Worm (Caenorhabditis elegans) whole organism, midembryonic: Measurements from ENCODE around the gene M03B6.3.

Source experiments
- T22C8.4 ChIP-seq: fragments of 200-800 bp; sonication (Bioruptor generic); IDR thresholded peaks from 2 replicates; pipeline ENCODE4 v1.3.6; 2022; ENCODE audit warnings: missing genetic modification characterization, missing compliant biosample characterization
- cog-1 ChIP-seq: sonication (generic microtip); optimal IDR thresholded peaks from 2 replicates; lab custom pipeline; 2016; ENCODE audit warnings: missing genetic modification characterization, missing compliant biosample characterization
- flt-1 ChIP-seq: fragments of 200-800 bp; sonication (Bioruptor generic); IDR thresholded peaks from 2 replicates; pipeline ENCODE4 v1.3.6; 2022; ENCODE audit warnings: missing genetic modification characterization, missing compliant biosample characterization
- klf-2 ChIP-seq: fragments of 200-800 bp; sonication (Bioruptor generic); conservative IDR thresholded peaks from 2 replicates; pipeline ENCODE4 v1.3.6; 2022; ENCODE audit warnings: missing genetic modification reagents, missing genetic modification characterization, missing compliant biosample characterization
- med-1 ChIP-seq: sonication (generic microtip); optimal IDR thresholded peaks from 2 replicates; lab custom pipeline; 2017; ENCODE audit warnings: missing genetic modification characterization, mild to moderate bottlenecking, missing compliant biosample characterization, antibody characterized with exemption, missing genetic modification reagents; ENCODE audit not compliant: insufficient read depth
- ref-1 ChIP-seq: fragments of 200-800 bp; sonication (Bioruptor generic); conservative IDR thresholded peaks from 2 replicates; pipeline ENCODE4 v1.3.6; 2022; ENCODE audit warnings: missing genetic modification reagents, missing genetic modification characterization, missing compliant biosample characterization
- ztf-23 ChIP-seq: fragments of 200-800 bp; sonication (Bioruptor generic); IDR thresholded peaks from 2 replicates; pipeline ENCODE4 v1.3.6; 2022; ENCODE audit warnings: missing genetic modification reagents, missing genetic modification characterization, missing compliant biosample characterization
- ztf-29 ChIP-seq: fragments of 200-800 bp; sonication (Bioruptor generic); IDR thresholded peaks from 2 replicates; pipeline ENCODE4 v1.3.6; 2022; ENCODE audit warnings: missing genetic modification reagents, missing genetic modification characterization, missing compliant biosample characterization

ce11 chrX:13913641-13914040, 49.5 kb upstream of the M03B6.3 start:
- TF ChIP-seq klf-2 (GFP tag; lab: Robert Waterston, UW) (no peak), T22C8.4 (no peak), med-1 (no peak), ref-1 (GFP tag; lab: Robert Waterston, UW) (no peak), flt-1 (no peak), cog-1 (tag; lab: Kevin White, UChicago) (no peak), ztf-23 (GFP tag; lab: Robert Waterston, UW) (no peak), ztf-29 (GFP tag; lab: Robert Waterston, UW) (no peak)
